Worm (Caenorhabditis elegans): ENCODE measurements around the gene C08H9.15.

Gene C08H9.15

DNA sequence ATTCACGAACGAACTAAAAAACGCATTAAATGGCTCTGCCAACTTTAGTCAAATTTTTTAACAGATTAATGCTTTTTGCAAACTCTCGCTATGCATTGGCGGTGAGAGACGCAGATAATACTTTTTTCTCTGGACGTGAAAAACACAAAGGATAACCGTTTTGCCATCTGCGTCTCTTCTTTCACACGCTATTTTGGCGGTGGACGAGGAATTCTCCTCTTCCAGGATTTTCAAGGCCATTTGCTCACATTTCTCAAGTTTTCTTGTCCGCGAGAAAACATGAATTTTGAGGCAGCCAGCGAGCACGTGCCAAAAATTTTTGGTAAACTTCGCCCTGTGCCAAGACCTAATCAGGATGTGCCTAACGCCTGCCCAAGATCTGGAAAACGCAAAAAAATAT lies 50.0 kb downstream of the C08H9.15 start (continued):
- TF ChIP-seq egl-43 (GFP tag; IDR thresholded peaks at IDR 0.05) (no peak), fos-1 (tag; optimal IDR thresholded peaks at IDR 0.05) (no peak), attf-4 (tag; optimal IDR thresholded peaks at IDR 0.05) (no peak), lin-15B (tag; optimal IDR thresholded peaks at IDR 0.05) (no peak), hlh-30 (tag; optimal IDR thresholded peaks at IDR 0.05; ENCODE audit: insufficient read depth) (peak; percentile 57), php-3 (GFP tag; IDR thresholded peaks at IDR 0.05) (no peak), zip-11 (GFP tag; IDR thresholded peaks at IDR 0.05) (no peak), T26A8.4 (GFP tag; IDR thresholded peaks at IDR 0.05) (no peak), unc-130 (GFP tag; optimal IDR thresholded peaks at IDR 0.05) (peak; percentile 21), mes-2 (tag; optimal IDR thresholded peaks at IDR 0.05; ENCODE audit: poor library complexity, severe bottlenecking) (peak; percentile 87), tra-1 (GFP tag; IDR thresholded peaks at IDR 0.05) (0 out of 2 replicates have a peak, but pooled peaks have one; percentile 32), ztf-11 (tag; optimal IDR thresholded peaks at IDR 0.05) (no peak), rbr-2 (tag; optimal IDR thresholded peaks at IDR 0.05) (peak; percentile 5), dve-1 (tag; optimal IDR thresholded peaks at IDR 0.05; ENCODE audit: insufficient read depth) (peak; percentile 14), F37D6.2 (tag; optimal IDR thresholded peaks at IDR 0.05) (no peak), ces-1 (GFP tag; optimal IDR thresholded peaks at IDR 0.05) (no peak), dmd-6 (GFP tag; IDR thresholded peaks at IDR 0.05) (no peak; the same call in 1 of the 2 replicates)

DNA sequence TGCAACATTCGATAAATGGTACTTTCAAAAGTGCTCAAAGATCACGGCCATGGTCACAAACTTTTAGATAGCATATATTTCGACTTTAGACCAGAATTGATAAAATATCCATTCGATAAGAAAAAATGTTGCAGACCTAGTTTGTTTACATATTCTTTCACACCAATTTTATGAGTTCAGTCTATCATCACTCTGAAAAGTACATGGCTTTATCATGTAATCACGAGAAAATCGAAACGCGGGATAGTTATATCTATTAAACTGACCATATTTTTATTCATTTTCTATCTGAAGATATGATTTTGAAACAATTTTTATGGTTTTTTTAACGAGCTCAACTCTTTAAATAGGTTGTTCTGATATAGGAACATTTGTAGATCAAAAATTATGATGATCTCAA lies 50.5 kb downstream of the C08H9.15 start, which contains the start of gene pho-11:
Gene pho-11 (plus strand): TSS at position 374 of the 400 bp plus-strand sequence.
- TF ChIP-seq pqm-1 (tag; optimal IDR thresholded peaks at IDR 0.05) (peak; percentile 6), daf-16 (GFP tag; optimal IDR thresholded peaks at IDR 0.05) (no peak), daf-16 (tag; optimal IDR thresholded peaks at IDR 0.05) (peak; percentile 88), dmd-6 (GFP tag; IDR thresholded peaks at IDR 0.05) (peak; percentile 27; the same call in 1 of the 2 replicates), unc-130 (GFP tag; optimal IDR thresholded peaks at IDR 0.05) (no peak), hlh-11 (tag; optimal IDR thresholded peaks at IDR 0.05) (peak; percentile 10), lin-13 (GFP tag; optimal IDR thresholded peaks at IDR 0.05) (no peak), zip-11 (GFP tag; IDR thresholded peaks at IDR 0.05) (no peak), zfp-2 (tag; optimal IDR thresholded peaks at IDR 0.05) (no peak), daf-8 (GFP tag; IDR thresholded peaks at IDR 0.05) (no peak), daf-12 (tag; optimal IDR thresholded peaks at IDR 0.05) (no peak), zag-1 (tag; optimal IDR thresholded peaks at IDR 0.05) (no peak), rbr-2 (tag; optimal IDR thresholded peaks at IDR 0.05) (no peak), mdl-1 (tag; optimal IDR thresholded peaks at IDR 0.05) (no peak), lsy-2 (tag; optimal IDR thresholded peaks at IDR 0.05) (no peak), nhr-76 (tag; optimal IDR thresholded peaks at IDR 0.05) (no peak), lin-15B (tag; optimal IDR thresholded peaks at IDR 0.05) (no peak), php-3 (GFP tag; IDR thresholded peaks at IDR 0.05) (peak; percentile 90), unc-62 (GFP tag; optimal IDR thresholded peaks at IDR 0.05 in 1 of 2) (no peak), unc-62 (tag; optimal IDR thresholded peaks at IDR 0.05) (no peak), dve-1 (tag; optimal IDR thresholded peaks at IDR 0.05; ENCODE audit: insufficient read depth) (peak; percentile 76)
